Worm (Caenorhabditis elegans) whole organism, L2 larva: ENCODE data around the gene srh-173.
"Not testable (repeated sequence)": the region's sequence is repeated elsewhere in the genome, so short reads cannot be mapped to it uniquely, and the experiment has no call there.

Source experiments
- C34F6.9 ChIP-seq: fragments of 150-350 bp; optimal IDR thresholded peaks from 2 replicates; lab custom pipeline; 2014; ENCODE audit warnings: missing biosample characterization, missing genetic modification characterization
- F13H6.1 ChIP-seq: sonication (generic microtip); optimal IDR thresholded peaks from 2 replicates; lab custom pipeline; 2016; ENCODE audit warnings: missing genetic modification characterization, missing compliant biosample characterization
- ZK546.5 ChIP-seq: sonication (generic microtip); optimal IDR thresholded peaks from 2 replicates; lab custom pipeline; 2017; ENCODE audit warnings: missing biosample characterization, missing genetic modification characterization
- alr-1 ChIP-seq: fragments of 150-350 bp; optimal IDR thresholded peaks from 2 replicates; lab custom pipeline; 2014; ENCODE audit warnings: missing biosample characterization, missing genetic modification characterization
- ama-1 ChIP-seq: fragments of 150-350 bp; optimal IDR thresholded peaks from 2 replicates; lab custom pipeline; 2018; ENCODE audit warnings: inconsistent platforms
- blmp-1 ChIP-seq: sonication (generic microtip); optimal IDR thresholded peaks from 2 replicates; lab custom pipeline; 2017; ENCODE audit warnings: missing genetic modification characterization, mild to moderate bottlenecking, missing compliant biosample characterization, antibody characterized with exemption, moderate library complexity; ENCODE audit not compliant: insufficient read depth
- ceh-16 ChIP-seq: fragments of 150-350 bp; optimal IDR thresholded peaks from 2 replicates; lab custom pipeline; 2014; ENCODE audit warnings: missing biosample characterization, missing genetic modification characterization
- crh-2 ChIP-seq: sonication (generic microtip); optimal IDR thresholded peaks from 2 replicates; lab custom pipeline; 2017; ENCODE audit warnings: missing biosample characterization, missing genetic modification characterization
- dmd-4 ChIP-seq: sonication (generic microtip); optimal IDR thresholded peaks from 2 replicates; lab custom pipeline; 2017; ENCODE audit warnings: missing biosample characterization, missing genetic modification characterization
- egl-27 ChIP-seq: sonication (generic microtip); optimal IDR thresholded peaks from 3 replicates; lab custom pipeline; 2017; ENCODE audit warnings: missing biosample characterization, missing genetic modification reagents, missing genetic modification characterization
- elt-1 ChIP-seq: fragments of 150-350 bp; optimal IDR thresholded peaks from 2 replicates; lab custom pipeline; 2014; ENCODE audit warnings: missing biosample characterization, missing genetic modification characterization
- fos-1 ChIP-seq: fragments of 150-350 bp; optimal IDR thresholded peaks from 2 replicates; lab custom pipeline; 2014; ENCODE audit warnings: missing biosample characterization, missing genetic modification characterization
- lin-13 ChIP-seq: fragments of 150-350 bp; optimal IDR thresholded peaks from 2 replicates; lab custom pipeline; 2014; ENCODE audit warnings: missing biosample characterization, missing genetic modification reagents, missing genetic modification characterization
- lin-39 ChIP-seq: fragments of 150-350 bp; optimal IDR thresholded peaks from 2 replicates; lab custom pipeline; 2014; ENCODE audit warnings: missing biosample characterization, missing genetic modification reagents, missing genetic modification characterization
- mab-5 ChIP-seq: fragments of 150-350 bp; optimal IDR thresholded peaks from 2 replicates; lab custom pipeline; 2014; ENCODE audit warnings: missing biosample characterization, missing genetic modification characterization
- mdl-1 ChIP-seq, 2 experiments: fragments of 150-350 bp in 1 of 2; sonication (generic microtip) in 1 of 2; optimal IDR thresholded peaks; 2 replicates each; lab custom pipeline; 2017; ENCODE audit warnings: missing biosample characterization in 2 of 2, missing genetic modification characterization in 2 of 2
- nhr-11 ChIP-seq: fragments of 150-350 bp; optimal IDR thresholded peaks from 2 replicates; lab custom pipeline; 2014; ENCODE audit warnings: missing biosample characterization, missing genetic modification characterization
- nhr-12 ChIP-seq: fragments of 150-350 bp; optimal IDR thresholded peaks from 2 replicates; lab custom pipeline; 2014; ENCODE audit warnings: missing biosample characterization, missing genetic modification characterization
- nhr-21 ChIP-seq: fragments of 150-350 bp; optimal IDR thresholded peaks from 2 replicates; lab custom pipeline; 2014; ENCODE audit warnings: missing biosample characterization, missing genetic modification characterization
- nhr-23 ChIP-seq: fragments of 150-350 bp; optimal IDR thresholded peaks from 2 replicates; lab custom pipeline; 2014; ENCODE audit warnings: missing biosample characterization, missing genetic modification reagents, missing genetic modification characterization
- nhr-237 ChIP-seq: fragments of 150-350 bp; optimal IDR thresholded peaks from 2 replicates; lab custom pipeline; 2014; ENCODE audit warnings: missing biosample characterization, missing genetic modification characterization
- nhr-25 ChIP-seq: fragments of 150-350 bp; sonication (generic microtip); optimal IDR thresholded peaks from 3 replicates; lab custom pipeline; 2014; ENCODE audit warnings: missing biosample characterization, missing genetic modification characterization
- nhr-6 ChIP-seq: fragments of 150-350 bp; optimal IDR thresholded peaks from 2 replicates; lab custom pipeline; 2014; ENCODE audit warnings: missing biosample characterization, missing genetic modification characterization
- nhr-77 ChIP-seq: fragments of 150-350 bp; optimal IDR thresholded peaks from 2 replicates; lab custom pipeline; 2014; ENCODE audit warnings: missing biosample characterization, missing genetic modification characterization
- peb-1 ChIP-seq: fragments of 150-350 bp; optimal IDR thresholded peaks from 2 replicates; lab custom pipeline; 2014; ENCODE audit warnings: missing biosample characterization, missing genetic modification characterization
- sem-4 ChIP-seq: fragments of 150-350 bp; optimal IDR thresholded peaks from 2 replicates; lab custom pipeline; 2014; ENCODE audit warnings: missing biosample characterization, missing genetic modification reagents, missing genetic modification characterization
- skn-1 ChIP-seq: sonication (generic microtip); optimal IDR thresholded peaks from 2 replicates; lab custom pipeline; 2017; ENCODE audit warnings: missing biosample characterization, missing genetic modification characterization
- sma-3 ChIP-seq: sonication (generic microtip); optimal IDR thresholded peaks from 2 replicates; lab custom pipeline; 2016; ENCODE audit warnings: missing genetic modification reagents, missing genetic modification characterization, missing compliant biosample characterization
- sma-9 ChIP-seq, 2 experiments: fragments of 150-350 bp in 1 of 2; sonication (generic microtip) in 1 of 2; optimal IDR thresholded peaks; 2 replicates each; lab custom pipeline; 2014 to 2016; ENCODE audit warnings: missing genetic modification characterization in 2 of 2, mild to moderate bottlenecking in 1 of 2, missing biosample characterization in 1 of 2, missing compliant biosample characterization in 1 of 2, missing genetic modification reagents in 1 of 2, moderate library complexity in 1 of 2
- snpc-4 ChIP-seq: fragments of 150-350 bp; optimal IDR thresholded peaks from 2 replicates; lab custom pipeline; 2014; ENCODE audit warnings: missing biosample characterization, missing genetic modification characterization
- unc-39 ChIP-seq: fragments of 150-350 bp; optimal IDR thresholded peaks from 2 replicates; lab custom pipeline; 2014; ENCODE audit warnings: missing biosample characterization, missing genetic modification characterization
- unc-55 ChIP-seq: fragments of 150-350 bp; sonication (generic microtip); optimal IDR thresholded peaks from 3 replicates; lab custom pipeline; 2014; ENCODE audit warnings: missing biosample characterization, missing genetic modification reagents, missing genetic modification characterization
- unc-62 ChIP-seq: fragments of 150-350 bp; optimal IDR thresholded peaks from 2 replicates; lab custom pipeline; 2014; ENCODE audit warnings: missing biosample characterization, missing genetic modification reagents, missing genetic modification characterization
- zag-1 ChIP-seq: fragments of 150-350 bp; optimal IDR thresholded peaks from 2 replicates; lab custom pipeline; 2014; ENCODE audit warnings: missing biosample characterization, missing genetic modification characterization
- ztf-11 ChIP-seq: sonication (generic microtip); optimal IDR thresholded peaks from 2 replicates; lab custom pipeline; 2017; ENCODE audit warnings: missing biosample characterization, missing genetic modification characterization
- ztf-4 ChIP-seq: fragments of 150-350 bp; optimal IDR thresholded peaks from 2 replicates; lab custom pipeline; 2014; ENCODE audit warnings: missing biosample characterization, missing genetic modification characterization

The srh-173 gene

ce11 chrV:19948993-19949392 lies 24.1 kb upstream of the srh-173 start, which contains the start of gene tmed-4:
tmed-4 (minus strand) TSS chrV:19949093.
- TF ChIP-seq ama-1 (lab: Kevin White, UChicago); dmd-4 (tag; lab: Kevin White, UChicago); nhr-25 (tag; lab: Kevin White, UChicago): not testable (repeated sequence)
- TF ChIP-seq, all 48 proteins: peak for 0; not testable (repeated sequence) for 48

- not testable (repeated sequence) for TF ChIP-seq nhr-21 (tag; lab: Kevin White, UChicago); blmp-1; ZK546.5
Observed at ce11 chrV:19949721-19950120, 23.4 kb upstream of the srh-173 start, which contains the start of gene Y60A3A.8. Y60A3A.8 (plus strand) TSS chrV:19949978.

- TF ChIP-seq unc-39 (no peak), crh-2 (tag; lab: Kevin White, UChicago) (no peak), elt-1 (tag; lab: Kevin White, UChicago) (no peak), nhr-21 (tag; lab: Kevin White, UChicago) (no peak), alr-1 (tag; lab: Kevin White, UChicago) (no peak), C34F6.9 (tag; lab: Kevin White, UChicago) (no peak), nhr-23 (tag; lab: Kevin White, UChicago) (no peak), lin-39 (no peak)
- TF ChIP-seq, all 48 proteins: peak for 0
Observed at ce11 chrV:19954491-19954890, 18.6 kb upstream of the srh-173 start.

ce11 chrV:19955171-19955570 lies 17.9 kb upstream of the srh-173 start, which contains the start of gene abhd-3.1:
abhd-3.1 (plus strand) TSS chrV:19955488.
- TF ChIP-seq C34F6.9 (tag; lab: Kevin White, UChicago) (no peak), unc-55 (GFP tag; lab: Kevin White, UChicago) (peak; percentile 28), F13H6.1 (tag; lab: Kevin White, UChicago) (no peak)
- TF ChIP-seq, all 48 proteins: peak for 1

- TF ChIP-seq ZK546.5 (no peak), F13H6.1 (tag; lab: Kevin White, UChicago) (no peak), peb-1 (tag; lab: Kevin White, UChicago) (no peak), ztf-11 (tag; lab: Kevin White, UChicago) (no peak)
Observed at ce11 chrV:19958744-19959143, 14.3 kb upstream of the srh-173 start, which contains the start of gene srh-172. srh-172 (plus strand) TSS chrV:19959044.

- TF ChIP-seq crh-2 (tag; lab: Kevin White, UChicago): no peak
- TF ChIP-seq, all 48 proteins: peak for 0
Observed at ce11 chrV:19961971-19962370, 11.1 kb upstream of the srh-173 start.

- TF ChIP-seq zag-1 (tag; lab: Kevin White, UChicago) (no peak), mab-5 (no peak), nhr-23 (tag; lab: Kevin White, UChicago) (no peak), nhr-6 (no peak), egl-27 (tag; lab: Kevin White, UChicago) (no peak), sma-3 (no peak), lin-13 (no peak), nhr-21 (tag; lab: Kevin White, UChicago) (no peak), lin-39 (no peak), nhr-237 (tag; lab: Kevin White, UChicago) (no peak), sem-4 (tag; lab: Kevin White, UChicago) (no peak), nhr-12 (tag; lab: Kevin White, UChicago) (no peak), nhr-11 (no peak), unc-62 (GFP tag; lab: Kevin White, UChicago) (no peak)
Observed at ce11 chrV:19965626-19966025, 7.5 kb upstream of the srh-173 start, which contains the start of gene srh-171. srh-171 (plus strand) TSS chrV:19965700.

- TF ChIP-seq ceh-16 (tag; lab: Kevin White, UChicago): no peak
- TF ChIP-seq fos-1 (tag; lab: Kevin White, UChicago): no peak
- no peak for TF ChIP-seq unc-62 (GFP tag; lab: Kevin White, UChicago)
- no peak for TF ChIP-seq skn-1
- no peak for TF ChIP-seq ZK546.5
- no peak for TF ChIP-seq nhr-77
- TF ChIP-seq ztf-4 (tag; lab: Kevin White, UChicago): no peak
- TF ChIP-seq elt-1 (tag; lab: Kevin White, UChicago): no peak
- no peak for TF ChIP-seq blmp-1
- TF ChIP-seq mdl-1 (tag; optimal IDR thresholded peaks at IDR 0.05; lab: Kevin White, UChicago): no peak
- TF ChIP-seq unc-55 (GFP tag; lab: Kevin White, UChicago): no peak
- no peak for TF ChIP-seq mab-5
- TF ChIP-seq peb-1 (tag; lab: Kevin White, UChicago): no peak
- no peak for TF ChIP-seq lin-39
- no peak for TF ChIP-seq sma-9 (GFP tag; optimal IDR thresholded peaks at IDR 0.05; lab: Kevin White, UChicago)
- no peak for TF ChIP-seq sma-9 (tag; optimal IDR thresholded peaks at IDR 0.05; lab: Kevin White, UChicago)
- TF ChIP-seq nhr-11: no peak
- TF ChIP-seq alr-1 (tag; lab: Kevin White, UChicago): no peak
- no peak for TF ChIP-seq ama-1 (lab: Kevin White, UChicago)
- no peak for TF ChIP-seq snpc-4 (tag; lab: Kevin White, UChicago)
- TF ChIP-seq ztf-11 (tag; lab: Kevin White, UChicago): no peak
- TF ChIP-seq, all 48 proteins: peak for 0
Observed at ce11 chrV:19978220-19978619, 5.1 kb downstream of the srh-173 start, which contains the start of gene srh-183. srh-183 (minus strand) TSS chrV:19978320.
